Fruit fly (Drosophila melanogaster) whole organism, embryonic: ENCODE results near the gene CG1896.

Experiments
- CG11093 ChIP-seq: fragments of 200-800 bp; sonication (Bioruptor generic); IDR thresholded peaks from 3 replicates; pipeline ENCODE4 v1.3.6; 2022; ENCODE audit warnings: missing biosample characterization, missing genetic modification characterization
- CG11247 ChIP-seq: fragments of 200-800 bp; sonication (Bioruptor generic); IDR thresholded peaks from 2 replicates; pipeline ENCODE4 v1.3.6; 2022; ENCODE audit warnings: missing biosample characterization, missing genetic modification characterization
- CG11504 ChIP-seq: fragments of 200-800 bp; sonication (Bioruptor generic); optimal IDR thresholded peaks from 3 replicates; lab custom pipeline; 2019; ENCODE audit warnings: missing biosample characterization, mild to moderate bottlenecking, missing genetic modification characterization, moderate library complexity
- CG11695 ChIP-seq: fragments of 200-800 bp; sonication (Bioruptor generic); IDR thresholded peaks from 3 replicates; pipeline ENCODE4 v1.3.6; 2022; ENCODE audit warnings: missing biosample characterization, missing genetic modification characterization
- CG12391 ChIP-seq: fragments of 200-800 bp; sonication (Bioruptor generic); optimal IDR thresholded peaks from 3 replicates; lab custom pipeline; 2018; ENCODE audit warnings: missing biosample characterization, mild to moderate bottlenecking, missing genetic modification characterization, moderate library complexity
- CG12659 ChIP-seq: fragments of 200-800 bp; sonication (Bioruptor generic); optimal IDR thresholded peaks from 3 replicates; lab custom pipeline; 2017; ENCODE audit warnings: mild to moderate bottlenecking, missing biosample characterization, missing genetic modification reagents, missing genetic modification characterization
- CG12769 ChIP-seq: fragments of 200-800 bp; sonication (Bioruptor generic); optimal IDR thresholded peaks from 2 replicates; lab custom pipeline; 2019; ENCODE audit warnings: missing biosample characterization, mild to moderate bottlenecking, missing genetic modification characterization, moderate library complexity
- CG13424 ChIP-seq: fragments of 200-800 bp; sonication (Bioruptor generic); optimal IDR thresholded peaks from 2 replicates; lab custom pipeline; 2019; ENCODE audit warnings: missing biosample characterization, mild to moderate bottlenecking, missing genetic modification characterization, moderate library complexity
- CG18262 ChIP-seq: fragments of 200-800 bp; optimal IDR thresholded peaks from 3 replicates; lab custom pipeline; 2019; ENCODE audit warnings: missing biosample characterization, mild to moderate bottlenecking, missing genetic modification characterization, moderate library complexity
- CG2202 ChIP-seq: fragments of 200-800 bp; sonication (Bioruptor generic); optimal IDR thresholded peaks from 2 replicates; lab custom pipeline; 2018; ENCODE audit warnings: missing biosample characterization, mild to moderate bottlenecking, missing genetic modification characterization
- CG2678 ChIP-seq: fragments of 200-800 bp; sonication (Bioruptor generic); optimal IDR thresholded peaks from 3 replicates; lab custom pipeline; 2019; ENCODE audit warnings: missing biosample characterization, mild to moderate bottlenecking, missing genetic modification characterization, moderate library complexity
- CG2712 ChIP-seq: fragments of 200-800 bp; optimal IDR thresholded peaks from 3 replicates; lab custom pipeline; 2019; ENCODE audit warnings: missing biosample characterization, mild to moderate bottlenecking, missing genetic modification characterization, moderate library complexity
- CG2889 ChIP-seq: fragments of 200-800 bp; sonication (Bioruptor generic); IDR thresholded peaks from 3 replicates; pipeline ENCODE4 v1.3.6; 2022; ENCODE audit warnings: missing biosample characterization, missing genetic modification characterization
- CG31388 ChIP-seq: fragments of 200-800 bp; sonication (Bioruptor generic); optimal IDR thresholded peaks from 2 replicates; lab custom pipeline; 2016; ENCODE audit warnings: missing biosample characterization, missing genetic modification characterization
- CG8924 ChIP-seq: fragments of 200-800 bp; optimal IDR thresholded peaks from 3 replicates; lab custom pipeline; 2019; ENCODE audit warnings: missing biosample characterization, mild to moderate bottlenecking, missing genetic modification characterization, moderate library complexity
- CG9876 ChIP-seq: fragments of 200-800 bp; sonication (Bioruptor generic); optimal IDR thresholded peaks from 2 replicates; lab custom pipeline; 2016; ENCODE audit warnings: missing biosample characterization, missing genetic modification characterization
- CG9932 ChIP-seq: fragments of 200-800 bp; sonication (Bioruptor generic); IDR thresholded peaks from 2 replicates; pipeline ENCODE4 v1.3.6; 2022; ENCODE audit warnings: missing biosample characterization, missing genetic modification characterization
- CoRest ChIP-seq: fragments of 200-800 bp; sonication (Bioruptor generic); optimal IDR thresholded peaks from 3 replicates; lab custom pipeline; 2018; ENCODE audit warnings: missing biosample characterization, mild to moderate bottlenecking, missing genetic modification characterization, moderate library complexity
- Eip74EF ChIP-seq, 2 experiments: fragments of 200-800 bp in 1 of 2; fragments of >200 bp in 1 of 2; sonication (Bioruptor generic) in 1 of 2; optimal IDR thresholded peaks; 2 replicates each; lab custom pipeline; 2017 to 2019; ENCODE audit warnings: missing biosample characterization in 2 of 2, missing genetic modification characterization in 2 of 2, mild to moderate bottlenecking in 1 of 2, moderate library complexity in 1 of 2
- Lhr ChIP-seq: fragments of 200-800 bp; sonication (Bioruptor generic); optimal IDR thresholded peaks from 3 replicates; lab custom pipeline; 2017; ENCODE audit warnings: mild to moderate bottlenecking, missing biosample characterization, missing genetic modification reagents, missing genetic modification characterization
- MESR4 ChIP-seq: fragments of 200-800 bp; sonication (Bioruptor generic); optimal IDR thresholded peaks from 2 replicates; lab custom pipeline; 2018; ENCODE audit warnings: missing biosample characterization, mild to moderate bottlenecking, missing genetic modification characterization, moderate library complexity
- Myb ChIP-seq: fragments of 200-800 bp; sonication (Bioruptor generic); optimal IDR thresholded peaks from 2 replicates; lab custom pipeline; 2016; ENCODE audit warnings: missing biosample characterization, missing genetic modification characterization
- Six4 ChIP-seq: fragments of 200-800 bp; sonication (Bioruptor generic); optimal IDR thresholded peaks from 2 replicates; lab custom pipeline; 2016; ENCODE audit warnings: missing biosample characterization, missing genetic modification characterization
- Sox100B ChIP-seq: fragments of 200-800 bp; sonication (Bioruptor generic); optimal IDR thresholded peaks from 3 replicates; lab custom pipeline; 2018; ENCODE audit warnings: missing biosample characterization, mild to moderate bottlenecking, missing genetic modification characterization
- Sry-β ChIP-seq: fragments of 200-800 bp; sonication (Bioruptor generic); optimal IDR thresholded peaks from 2 replicates; lab custom pipeline; 2018; ENCODE audit warnings: missing biosample characterization, mild to moderate bottlenecking, missing genetic modification characterization, moderate library complexity
- Stat92E ChIP-seq, 3 experiments: fragments of >200 bp in 2 of 3; fragments of 200-800 bp in 1 of 3; sonication (Bioruptor generic) in 1 of 3; optimal IDR thresholded peaks; 2 replicates each; lab custom pipeline; 2017 to 2019; ENCODE audit warnings: missing biosample characterization in 3 of 3, missing genetic modification characterization in 3 of 3, mild to moderate bottlenecking in 1 of 3, moderate library complexity in 1 of 3
- az2 ChIP-seq: fragments of 200-800 bp; sonication (Bioruptor generic); optimal IDR thresholded peaks from 3 replicates; lab custom pipeline; 2016; ENCODE audit warnings: missing biosample characterization, missing genetic modification characterization
- chinmo ChIP-seq: fragments of 200-800 bp; sonication (Bioruptor generic); IDR thresholded peaks from 4 replicates; pipeline ENCODE4 v1.3.6; 2022; ENCODE audit warnings: missing biosample characterization, missing genetic modification characterization; ENCODE audit not compliant: partially characterized antibody
- dmrt11E ChIP-seq: fragments of 200-800 bp; sonication (Bioruptor generic); optimal IDR thresholded peaks from 3 replicates; lab custom pipeline; 2018; ENCODE audit warnings: missing biosample characterization, mild to moderate bottlenecking, missing genetic modification characterization, moderate library complexity
- dysf ChIP-seq: fragments of 200-800 bp; sonication (Bioruptor generic); IDR thresholded peaks from 3 replicates; pipeline ENCODE4 v1.3.6; 2022; ENCODE audit warnings: missing biosample characterization, missing genetic modification characterization
- eve ChIP-seq, 2 experiments: fragments of >200 bp; optimal IDR thresholded peaks; 2 replicates each; lab custom pipeline; 2017; ENCODE audit warnings: missing biosample characterization in 2 of 2, missing genetic modification characterization in 2 of 2
- fd102C ChIP-seq: fragments of 200-800 bp; sonication (Bioruptor generic); optimal IDR thresholded peaks from 2 replicates; lab custom pipeline; 2018; ENCODE audit warnings: missing biosample characterization, mild to moderate bottlenecking, missing genetic modification characterization, moderate library complexity
- gro ChIP-seq: fragments of 200-800 bp; sonication (Bioruptor generic); optimal IDR thresholded peaks from 2 replicates; lab custom pipeline; 2016; ENCODE audit warnings: missing biosample characterization, missing genetic modification characterization
- h ChIP-seq: fragments of >200 bp; optimal IDR thresholded peaks from 2 replicates; lab custom pipeline; 2017
- hkb ChIP-seq, 2 experiments: fragments of 200-800 bp in 1 of 2; fragments of >200 bp in 1 of 2; sonication (Bioruptor generic) in 1 of 2; IDR thresholded peaks in 1 of 2; optimal IDR thresholded peaks in 1 of 2; 2 replicates each; pipeline versions ENCODE4 v1.3.6 to Lab custom; 2017 to 2022; ENCODE audit warnings: missing biosample characterization in 1 of 2, missing genetic modification characterization in 1 of 2
- kay ChIP-seq: fragments of 200-800 bp; sonication (Bioruptor generic); optimal IDR thresholded peaks from 2 replicates; lab custom pipeline; 2016; ENCODE audit warnings: missing biosample characterization, missing genetic modification characterization
- klu ChIP-seq: fragments of 200-800 bp; sonication (Bioruptor generic); IDR thresholded peaks from 2 replicates; pipeline ENCODE4 v1.3.6; 2022; ENCODE audit warnings: missing biosample characterization, missing genetic modification characterization
- lola ChIP-seq, 3 experiments: fragments of >200 bp in 2 of 3; fragments of 200-800 bp in 1 of 3; sonication (Bioruptor generic) in 1 of 3; optimal IDR thresholded peaks; 2 replicates each; lab custom pipeline; 2017 to 2019; ENCODE audit warnings: missing biosample characterization in 3 of 3, missing genetic modification characterization in 3 of 3, mild to moderate bottlenecking in 1 of 3, moderate library complexity in 1 of 3
- lov ChIP-seq, 2 experiments: fragments of 200-800 bp in 1 of 2; fragments of >200 bp in 1 of 2; sonication (Bioruptor generic) in 1 of 2; IDR thresholded peaks in 1 of 2; optimal IDR thresholded peaks in 1 of 2; 2 replicates in 1 of 2; 3 replicates in 1 of 2; pipeline versions ENCODE4 v1.3.6 to Lab custom; 2017 to 2022; ENCODE audit warnings: missing biosample characterization in 1 of 2, missing genetic modification characterization in 1 of 2
- nerfin-2 ChIP-seq: fragments of 200-800 bp; sonication (Bioruptor generic); IDR thresholded peaks from 2 replicates; pipeline ENCODE4 v1.3.6; 2022; ENCODE audit warnings: missing biosample characterization, missing genetic modification characterization; ENCODE audit not compliant: partially characterized antibody
- peb ChIP-seq: fragments of 200-800 bp; sonication (Bioruptor generic); IDR thresholded peaks from 2 replicates; pipeline ENCODE4 v1.3.6; 2022; ENCODE audit warnings: missing biosample characterization, missing genetic modification characterization
- pros ChIP-seq: fragments of 200-800 bp; sonication (Bioruptor generic); optimal IDR thresholded peaks from 3 replicates; lab custom pipeline; 2019; ENCODE audit warnings: missing biosample characterization, mild to moderate bottlenecking, missing genetic modification characterization, moderate library complexity
- psq ChIP-seq: fragments of 200-800 bp; sonication (Bioruptor generic); optimal IDR thresholded peaks from 2 replicates; lab custom pipeline; 2017; ENCODE audit warnings: missing biosample characterization, missing genetic modification characterization
- trem ChIP-seq: fragments of 200-800 bp; optimal IDR thresholded peaks from 3 replicates; lab custom pipeline; 2019; ENCODE audit warnings: missing biosample characterization, mild to moderate bottlenecking, missing genetic modification characterization, moderate library complexity
- unc-4 ChIP-seq: fragments of 200-800 bp; sonication (Bioruptor generic); IDR thresholded peaks from 2 replicates; pipeline ENCODE4 v1.3.6; 2022; ENCODE audit warnings: missing biosample characterization, missing genetic modification characterization; ENCODE audit not compliant: partially characterized antibody
- yki ChIP-seq: fragments of >200 bp; optimal IDR thresholded peaks from 3 replicates; lab custom pipeline; 2018

CG1896 gene

DNA sequence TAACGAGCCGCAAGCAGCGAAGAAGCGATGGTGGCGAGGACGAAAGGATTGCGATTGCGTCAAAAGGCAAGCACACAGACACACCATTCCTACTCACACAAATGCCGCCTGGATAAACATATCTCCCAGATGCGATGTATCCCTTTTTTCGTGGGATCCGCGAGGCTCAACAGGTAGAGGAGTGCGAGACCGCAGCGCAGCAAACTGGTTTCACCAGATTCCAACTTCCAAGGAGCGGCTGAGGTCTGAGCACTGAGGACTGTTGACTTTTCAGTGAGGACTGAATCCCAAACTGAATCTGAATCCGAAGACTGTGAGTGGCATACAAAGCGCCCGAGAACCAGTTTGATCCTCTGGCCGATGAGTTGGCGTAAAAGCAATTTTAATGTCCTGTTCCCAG, 42.1 kb upstream of the CG1896 start (continued):
- no peak for TF ChIP-seq CG2889 (GFP tag; lab: Robert Waterston, UW)
- TF ChIP-seq kay, result no peak
- no peak for TF ChIP-seq az2
- no peak for TF ChIP-seq eve (GFP tag; optimal IDR thresholded peaks at IDR 0.05; lab: Kevin White, UChicago)
- peak; percentile 32 for TF ChIP-seq pros (GFP tag; lab: Kevin White, UChicago)
- no peak for TF ChIP-seq gro (GFP tag; lab: Kevin White, UChicago)

DNA sequence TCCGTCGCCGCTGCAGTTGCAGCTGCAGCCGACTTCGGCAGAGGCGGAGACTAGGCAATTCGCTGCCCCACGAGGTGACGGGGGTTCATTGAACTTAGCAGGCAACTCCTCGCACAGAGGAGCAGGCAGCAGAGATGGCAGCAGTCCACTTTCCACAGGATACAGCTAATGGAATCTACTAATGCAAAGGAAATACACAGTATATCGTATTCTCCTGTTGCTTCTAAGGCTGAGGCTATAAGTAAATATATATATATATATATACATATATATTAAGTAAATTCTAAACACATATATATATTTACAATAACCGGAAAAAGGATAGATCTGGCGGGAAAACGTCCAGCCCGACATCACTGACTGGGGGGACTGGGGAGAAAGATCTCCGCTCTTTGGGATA, 40.7 kb upstream of the CG1896 start:
- TF ChIP-seq Sry-β, result peak; percentile 86
- peak; percentile 29 for TF ChIP-seq CG2712 (tag; lab: Kevin White, UChicago)
- no peak for TF ChIP-seq hkb (optimal IDR thresholded peaks at IDR 0.05; lab: Kevin White, UChicago)
- no peak for TF ChIP-seq hkb (GFP tag; IDR thresholded peaks at IDR 0.05; lab: Robert Waterston, UW)
- TF ChIP-seq Stat92E (GFP tag; optimal IDR thresholded peaks at IDR 0.05; lab: Kevin White, UChicago), result no peak
- no peak for TF ChIP-seq CG31388 (GFP tag; lab: Kevin White, UChicago)
- TF ChIP-seq yki (lab: Kevin White, UChicago), result no peak
- TF ChIP-seq dmrt11E (tag; lab: Kevin White, UChicago), result peak; percentile 9
- no peak for TF ChIP-seq CG12769 (tag; lab: Kevin White, UChicago)
- peak; percentile 3 for TF ChIP-seq trem (tag; lab: Kevin White, UChicago)
- TF ChIP-seq CG9876, result no peak
- peak; percentile 3 for TF ChIP-seq CG18262
- no peak for TF ChIP-seq klu (GFP tag; lab: Robert Waterston, UW)
- TF ChIP-seq CG11247 (GFP tag; lab: Robert Waterston, UW), result no peak
- TF ChIP-seq CG12391, result peak; percentile 2

DNA sequence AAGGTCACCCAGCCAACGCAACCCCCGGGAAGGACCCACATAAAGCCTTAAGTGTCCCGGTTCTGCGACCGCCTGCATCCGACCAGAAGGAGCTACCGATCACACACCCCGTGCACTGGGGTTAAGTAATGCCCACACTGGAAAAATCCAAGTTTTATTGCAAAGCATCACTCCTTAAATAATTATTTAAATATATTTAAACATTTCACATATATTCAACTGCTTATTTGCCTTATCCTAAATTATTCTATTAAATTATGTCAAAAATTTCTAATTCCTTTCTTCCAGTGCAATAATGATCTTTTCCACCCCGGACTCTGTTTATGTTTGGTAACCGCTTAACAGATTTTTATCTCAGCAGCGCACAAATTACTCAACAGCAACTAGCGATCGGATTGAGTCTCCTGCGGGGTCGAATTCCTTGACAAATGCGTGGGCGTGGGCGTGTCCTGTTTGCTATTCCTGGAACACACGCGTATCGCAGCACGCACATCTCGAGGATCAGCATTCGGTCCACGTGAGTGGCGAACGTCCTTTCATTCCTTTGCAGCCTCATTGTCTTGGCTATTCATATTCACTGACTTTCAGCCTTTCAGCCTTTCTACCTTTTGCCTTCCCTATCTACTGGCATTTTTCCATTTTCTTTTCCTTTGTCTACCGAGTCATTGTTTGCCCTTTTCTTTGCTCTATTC, 39.4 kb upstream of the CG1896 start:
- no peak for TF ChIP-seq CG11695 (GFP tag; lab: Robert Waterston, UW)
- TF ChIP-seq nerfin-2 (GFP tag; lab: Robert Waterston, UW), result no peak
- peak; percentile 42 for TF ChIP-seq trem (tag; lab: Kevin White, UChicago)
- TF ChIP-seq CG2678 (tag; lab: Kevin White, UChicago), result peak; percentile 1
- TF ChIP-seq lola (GFP tag; optimal IDR thresholded peaks at IDR 0.05; lab: Kevin White, UChicago), result peak in 1 of 3 experiments; percentile 85
- peak; percentile 70 for TF ChIP-seq CG8924 (tag; lab: Kevin White, UChicago)
- TF ChIP-seq CoRest (tag; lab: Kevin White, UChicago), result peak; percentile 43
- no peak for TF ChIP-seq h
- no peak for TF ChIP-seq chinmo
- TF ChIP-seq dysf, result 0 out of 3 replicates have a peak, but pooled peaks have one; percentile 20
- TF ChIP-seq Sox100B (GFP tag; lab: Kevin White, UChicago), result peak; percentile 0
- TF ChIP-seq Eip74EF (GFP tag; optimal IDR thresholded peaks at IDR 0.05; lab: Kevin White, UChicago), result no peak
- TF ChIP-seq fd102C, result peak; percentile 82
- peak; percentile 38; the same call in 1 of the 3 replicates for TF ChIP-seq CG11093 (GFP tag; lab: Robert Waterston, UW)
- TF ChIP-seq CG13424 (tag; lab: Kevin White, UChicago), result peak; percentile 30
- peak; percentile 57 for TF ChIP-seq CG2202
- no peak for TF ChIP-seq unc-4 (GFP tag; lab: Robert Waterston, UW)
- no peak for TF ChIP-seq psq
- no peak for TF ChIP-seq CG12659
- peak; percentile 25 for TF ChIP-seq Lhr
- no peak for TF ChIP-seq lov (optimal IDR thresholded peaks at IDR 0.05; lab: Kevin White, UChicago)
- peak; percentile 75; the same call in 2 of the 3 replicates for TF ChIP-seq lov (GFP tag; IDR thresholded peaks at IDR 0.05; lab: Robert Waterston, UW)
- no peak for TF ChIP-seq Myb (GFP tag; lab: Kevin White, UChicago)
- TF ChIP-seq peb, result peak; percentile 40; the same call in 1 of the 2 replicates
- TF ChIP-seq CG11504 (tag; lab: Kevin White, UChicago), result peak; percentile 12
- no peak for TF ChIP-seq CG9932 (GFP tag; lab: Robert Waterston, UW)
- no peak for TF ChIP-seq Six4 (GFP tag; lab: Kevin White, UChicago)
- no peak for TF ChIP-seq MESR4
